Worm (Caenorhabditis elegans): ENCODE measurements around the gene srh-213.

Gene srh-213

DNA sequence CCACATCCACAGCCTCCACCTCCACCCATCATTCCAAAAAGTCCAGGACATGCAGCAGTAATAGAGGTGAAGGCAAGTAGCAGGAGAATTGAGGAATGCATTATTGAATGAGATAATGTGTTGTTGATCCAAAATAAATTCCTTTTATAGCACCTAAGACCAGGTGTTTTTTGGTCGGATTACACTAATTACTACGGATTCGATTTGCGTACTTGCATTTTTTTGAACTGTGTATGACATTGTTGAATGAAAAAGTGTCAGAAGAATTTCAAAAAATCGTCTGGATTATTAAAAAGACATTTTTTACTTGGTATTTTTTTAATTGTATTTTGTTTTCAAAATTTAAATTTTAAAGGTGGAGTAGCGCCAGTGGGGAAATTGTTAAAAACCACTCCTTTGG lies 43.1 kb downstream of the srh-213 start, which contains the start of gene grl-28:
grl-28 (minus strand) TSS at position 101 of the 400 bp plus-strand sequence.
- no peak for TF ChIP-seq nhr-237 (tag; optimal IDR thresholded peaks at IDR 0.05)
- TF ChIP-seq tbx-8 (GFP tag; optimal IDR thresholded peaks at IDR 0.05): no peak
- no peak for TF ChIP-seq drap-1 (GFP tag; optimal IDR thresholded peaks at IDR 0.05)
- TF ChIP-seq snpc-4 (tag; optimal IDR thresholded peaks at IDR 0.05): no peak
- no peak for TF ChIP-seq lin-32 (GFP tag; optimal IDR thresholded peaks at IDR 0.05)
- TF ChIP-seq elt-1 (tag; optimal IDR thresholded peaks at IDR 0.05; ENCODE audit: borderline replicate concordance, insufficient read depth): no peak
- no peak for TF ChIP-seq ces-1 (GFP tag; optimal IDR thresholded peaks at IDR 0.05)
- TF ChIP-seq unc-62 (GFP tag; optimal IDR thresholded peaks at IDR 0.05): no peak
- TF ChIP-seq ceh-39 (tag; optimal IDR thresholded peaks at IDR 0.05): no peak
- no peak for TF ChIP-seq blmp-1 (tag; optimal IDR thresholded peaks at IDR 0.05)
- no peak for TF ChIP-seq M03D4.4 (tag; optimal IDR thresholded peaks at IDR 0.05)
- TF ChIP-seq lin-13 (tag; optimal IDR thresholded peaks at IDR 0.05): no peak
- TF ChIP-seq sptf-1 (tag; optimal IDR thresholded peaks at IDR 0.05): no peak
- no peak for TF ChIP-seq unc-120 (tag; optimal IDR thresholded peaks at IDR 0.05; ENCODE audit: poor library complexity, severe bottlenecking)

DNA sequence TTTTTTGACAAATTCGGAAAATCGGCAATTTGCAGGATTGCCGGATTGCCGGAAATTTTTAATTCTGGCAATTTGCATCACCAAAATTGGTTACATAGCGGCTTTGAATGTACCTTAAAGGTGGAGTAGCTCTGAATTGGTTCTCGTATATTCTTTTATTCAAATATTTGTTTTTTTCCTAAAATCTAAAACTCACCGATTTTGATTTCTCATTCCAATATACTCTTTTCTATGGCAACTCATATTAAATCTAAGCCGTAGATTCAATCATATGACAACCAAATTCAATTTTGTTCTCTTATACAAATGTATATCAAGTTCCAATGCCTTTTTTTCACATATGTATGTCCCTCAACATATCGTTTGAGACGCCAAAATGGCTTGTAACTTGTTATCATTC lies 45.3 kb downstream of the srh-213 start, which contains the start of gene sri-21:
sri-21 (plus strand) TSS at position 301 of the 400 bp plus-strand sequence.
- TF ChIP-seq nhr-76 (tag; optimal IDR thresholded peaks at IDR 0.05) (no peak), pha-4 (tag; optimal IDR thresholded peaks at IDR 0.05) (no peak), nhr-2 (tag; optimal IDR thresholded peaks at IDR 0.05) (no peak), zip-8 (tag; optimal IDR thresholded peaks at IDR 0.05) (no peak), nhr-237 (tag; optimal IDR thresholded peaks at IDR 0.05) (no peak), blmp-1 (tag; optimal IDR thresholded peaks at IDR 0.05) (no peak), ham-2 (GFP tag; optimal IDR thresholded peaks at IDR 0.05) (no peak)

ce11 chrV:3548798-3549197 lies 46.0 kb downstream of the srh-213 start, which contains the start of gene srw-130:
srw-130 (minus strand) TSS chrV:3548898.
- TF ChIP-seq nhr-12 (tag; optimal IDR thresholded peaks at IDR 0.05): no peak
- TF ChIP-seq ceh-43 (GFP tag; optimal IDR thresholded peaks at IDR 0.05): no peak

DNA sequence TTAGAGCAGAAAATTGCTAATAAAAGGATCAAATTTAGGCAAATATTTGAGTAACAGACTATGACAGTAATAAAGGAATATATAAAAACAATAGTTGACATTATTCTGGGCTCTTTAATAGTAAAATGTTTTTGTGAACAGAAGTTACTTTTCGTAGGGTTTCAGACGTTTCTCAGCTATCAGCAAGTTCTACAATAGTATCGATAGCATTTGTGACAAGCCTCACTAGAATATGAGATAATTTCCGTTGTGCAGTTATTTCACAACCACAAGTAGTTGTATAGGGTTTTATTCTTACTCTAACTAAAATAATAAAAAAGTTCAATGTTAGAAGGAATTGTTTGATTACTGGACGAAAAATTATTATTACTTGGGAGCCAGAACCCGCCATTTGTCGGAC lies 48.3 kb downstream of the srh-213 start, which contains the start of gene srbc-68:
srbc-68 (minus strand) TSS at position 101 of the 400 bp plus-strand sequence.
- TF ChIP-seq nhr-2 (tag; optimal IDR thresholded peaks at IDR 0.05) (no peak), M03D4.4 (tag; optimal IDR thresholded peaks at IDR 0.05) (no peak), ztf-11 (tag; optimal IDR thresholded peaks at IDR 0.05) (no peak), nhr-12 (tag; optimal IDR thresholded peaks at IDR 0.05) (no peak), blmp-1 (tag; optimal IDR thresholded peaks at IDR 0.05) (no peak), elt-3 (tag; optimal IDR thresholded peaks at IDR 0.05) (no peak), snpc-4 (tag; optimal IDR thresholded peaks at IDR 0.05) (no peak), sem-2 (GFP tag; optimal IDR thresholded peaks at IDR 0.05) (no peak), hlh-1 (tag; optimal IDR thresholded peaks at IDR 0.05) (no peak), ceh-43 (GFP tag; optimal IDR thresholded peaks at IDR 0.05) (no peak), lsy-2 (tag; optimal IDR thresholded peaks at IDR 0.05) (no peak), ceh-39 (tag; optimal IDR thresholded peaks at IDR 0.05) (no peak), unc-120 (tag; optimal IDR thresholded peaks at IDR 0.05; ENCODE audit: poor library complexity, severe bottlenecking) (no peak), elt-1 (tag; optimal IDR thresholded peaks at IDR 0.05; ENCODE audit: borderline replicate concordance, insufficient read depth) (no peak), nhr-237 (tag; optimal IDR thresholded peaks at IDR 0.05) (no peak), nhr-28 (tag; optimal IDR thresholded peaks at IDR 0.05) (no peak), flh-1 (GFP tag; optimal IDR thresholded peaks at IDR 0.05) (no peak), zip-8 (tag; optimal IDR thresholded peaks at IDR 0.05) (no peak), nhr-76 (tag; optimal IDR thresholded peaks at IDR 0.05) (no peak), ham-2 (GFP tag; optimal IDR thresholded peaks at IDR 0.05) (no peak)

ce11 chrV:3543344-3543743 lies 51.5 kb downstream of the srh-213 start, which contains the start of gene nhr-222:
nhr-222 (minus strand) TSS chrV:3543444.
- TF ChIP-seq snpc-4 (tag; optimal IDR thresholded peaks at IDR 0.05): no peak
- no peak for TF ChIP-seq nhr-28 (tag; optimal IDR thresholded peaks at IDR 0.05)
- TF ChIP-seq ceh-39 (tag; optimal IDR thresholded peaks at IDR 0.05): no peak
- no peak for TF ChIP-seq zip-8 (tag; optimal IDR thresholded peaks at IDR 0.05)
- no peak for TF ChIP-seq nhr-76 (tag; optimal IDR thresholded peaks at IDR 0.05)
- TF ChIP-seq unc-39 (tag; optimal IDR thresholded peaks at IDR 0.05): no peak
- TF ChIP-seq pha-4 (tag; optimal IDR thresholded peaks at IDR 0.05): no peak
- no peak for TF ChIP-seq lin-32 (GFP tag; optimal IDR thresholded peaks at IDR 0.05)
- no peak for TF ChIP-seq mep-1 (tag; optimal IDR thresholded peaks at IDR 0.05)
- TF ChIP-seq tbx-8 (GFP tag; optimal IDR thresholded peaks at IDR 0.05): no peak
- no peak for TF ChIP-seq drap-1 (GFP tag; optimal IDR thresholded peaks at IDR 0.05)
- no peak for TF ChIP-seq unc-62 (GFP tag; optimal IDR thresholded peaks at IDR 0.05)
- TF ChIP-seq cnd-1 (tag; optimal IDR thresholded peaks at IDR 0.05): no peak
- TF ChIP-seq lsy-2 (tag; optimal IDR thresholded peaks at IDR 0.05): no peak
- no peak for TF ChIP-seq bed-3 (GFP tag; optimal IDR thresholded peaks at IDR 0.05)
- no peak for TF ChIP-seq nhr-2 (tag; optimal IDR thresholded peaks at IDR 0.05)
- TF ChIP-seq ces-1 (GFP tag; optimal IDR thresholded peaks at IDR 0.05): no peak

Measured in whole organism, mixed stage, embryonic.